Worm (Caenorhabditis elegans): ENCODE results near the gene C32B5.7.
A peak's percentile ranks its signal among the peaks of the same experiment; 100 is the strongest.

Gene C32B5.7

DNA sequence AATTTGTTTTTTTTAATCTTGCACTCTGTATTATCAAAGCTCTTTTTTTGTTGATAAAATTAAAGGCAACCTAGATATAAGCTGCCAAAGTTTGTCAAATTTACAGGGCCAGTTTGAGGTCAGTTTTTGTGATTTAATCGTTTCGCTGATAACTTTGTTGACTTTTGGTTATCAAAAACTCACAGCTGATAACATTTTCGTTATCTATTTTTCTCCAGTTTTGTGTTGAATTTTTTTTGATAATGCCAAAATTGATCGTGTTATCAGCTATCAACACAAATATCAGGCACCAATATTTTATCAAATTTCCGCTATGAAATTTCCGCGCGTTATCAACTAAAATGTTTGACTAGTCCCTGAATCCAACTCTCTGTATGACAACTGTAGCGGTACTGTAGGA lies 45.1 kb upstream of the C32B5.7 start:
- TF ChIP-seq nhr-90 (tag; optimal IDR thresholded peaks at IDR 0.05; ENCODE audit: poor library complexity) = peak; percentile 31
- TF ChIP-seq zip-4 (GFP tag; optimal IDR thresholded peaks at IDR 0.05) = no peak
- TF ChIP-seq nhr-20 (tag; optimal IDR thresholded peaks at IDR 0.05) = peak; percentile 42
- peak; percentile 100 for TF ChIP-seq pqm-1 (tag; optimal IDR thresholded peaks at IDR 0.05)
- peak; percentile 73 for TF ChIP-seq pax-3 (tag; optimal IDR thresholded peaks at IDR 0.05)
- peak; percentile 27 for TF ChIP-seq lin-14 (GFP tag; optimal IDR thresholded peaks at IDR 0.05)
- TF ChIP-seq lin-35 (GFP tag; optimal IDR thresholded peaks at IDR 0.05) = peak in 1 of 2 experiments; percentile 48
- peak; percentile 100 for TF ChIP-seq elt-2 (tag; optimal IDR thresholded peaks at IDR 0.05)
- peak; percentile 91 for TF ChIP-seq tlp-1 (tag; optimal IDR thresholded peaks at IDR 0.05)
- TF ChIP-seq efl-1 (optimal IDR thresholded peaks at IDR 0.05) = no peak
- TF ChIP-seq efl-1 (GFP tag; optimal IDR thresholded peaks at IDR 0.05 in 1 of 2) = peak in 1 of 2 experiments; percentile 83
- no peak for TF ChIP-seq swsn-7 (tag; optimal IDR thresholded peaks at IDR 0.05)
- no peak for TF ChIP-seq hlh-4 (tag; optimal IDR thresholded peaks at IDR 0.05)
- no peak for TF ChIP-seq skn-1 (tag; optimal IDR thresholded peaks at IDR 0.05)
- peak; percentile 93 for TF ChIP-seq jun-1 (tag; optimal IDR thresholded peaks at IDR 0.05)

- TF ChIP-seq dsc-1 (tag; optimal IDR thresholded peaks at IDR 0.05) (peak; percentile 17), ztf-11 (tag; optimal IDR thresholded peaks at IDR 0.05) (no peak)
Measured at ce11 chrII:915780-916179, 44.5 kb upstream of the C32B5.7 start, which contains the start of gene fbxc-29. TSS of gene fbxc-29 (plus strand) at chrII:916080.

DNA sequence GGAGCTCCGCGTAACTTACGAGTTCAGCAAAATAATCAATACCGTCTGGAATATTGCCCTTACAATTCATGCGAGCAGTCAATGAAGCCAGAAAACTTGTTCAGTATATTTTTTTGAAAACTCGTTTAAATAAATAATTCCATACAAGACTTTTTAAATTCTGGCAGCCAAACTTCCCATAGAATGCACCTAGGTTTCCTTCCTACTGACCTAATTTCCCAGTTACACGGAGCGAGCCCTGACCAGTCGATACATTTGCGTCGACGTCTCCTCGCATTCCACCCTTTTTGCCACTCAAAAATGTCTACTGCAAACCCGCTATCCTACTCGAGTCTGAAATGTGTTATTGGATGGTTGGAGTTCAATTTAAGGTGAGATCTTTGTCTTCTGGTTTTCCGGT lies 43.0 kb upstream of the C32B5.7 start, which contains the start of gene fbxc-30:
Gene fbxc-30 (plus strand): TSS at position 301 of the 400 bp plus-strand sequence.
- no peak for TF ChIP-seq pqm-1 (tag; optimal IDR thresholded peaks at IDR 0.05)
- no peak for TF ChIP-seq ceh-8 (GFP tag; optimal IDR thresholded peaks at IDR 0.05)
- TF ChIP-seq fos-1 (tag; optimal IDR thresholded peaks at IDR 0.05) = no peak
- TF ChIP-seq alr-1 (tag; optimal IDR thresholded peaks at IDR 0.05; ENCODE audit: borderline replicate concordance) = no peak
- TF ChIP-seq mep-1 (tag; optimal IDR thresholded peaks at IDR 0.05) = no peak
- no peak for TF ChIP-seq efl-3 (GFP tag; optimal IDR thresholded peaks at IDR 0.05)
- no peak for TF ChIP-seq elt-2 (tag; optimal IDR thresholded peaks at IDR 0.05)
- no peak for TF ChIP-seq nhr-19 (GFP tag; conservative IDR thresholded peaks at IDR 0.05)
- no peak for TF ChIP-seq ceh-90 (tag; optimal IDR thresholded peaks at IDR 0.05)
- TF ChIP-seq Y116A8C.19 (tag; optimal IDR thresholded peaks at IDR 0.05; ENCODE audit: borderline replicate concordance) = no peak
- TF ChIP-seq snpc-4 (tag; optimal IDR thresholded peaks at IDR 0.05) = no peak
- no peak for TF ChIP-seq nhr-85 (tag)
- TF ChIP-seq tlp-1 (tag; optimal IDR thresholded peaks at IDR 0.05) = no peak
- no peak for TF ChIP-seq hlh-4 (tag; optimal IDR thresholded peaks at IDR 0.05)
- TF ChIP-seq lsy-2 (tag; optimal IDR thresholded peaks at IDR 0.05) = no peak
- TF ChIP-seq unc-98 (GFP tag; IDR thresholded peaks at IDR 0.05) = no peak
- no peak for TF ChIP-seq dsc-1 (tag; optimal IDR thresholded peaks at IDR 0.05)
- TF ChIP-seq lin-14 (GFP tag; optimal IDR thresholded peaks at IDR 0.05) = no peak
- no peak for TF ChIP-seq aha-1 (tag; optimal IDR thresholded peaks at IDR 0.05)
- no peak for TF ChIP-seq nhr-47 (tag; optimal IDR thresholded peaks at IDR 0.05)

- no peak for TF ChIP-seq zag-1 (tag; optimal IDR thresholded peaks at IDR 0.05)
- TF ChIP-seq elt-2 (tag; optimal IDR thresholded peaks at IDR 0.05) = peak; percentile 64
- no peak for TF ChIP-seq efl-1 (optimal IDR thresholded peaks at IDR 0.05)
- peak in 1 of 2 experiments; percentile 52 for TF ChIP-seq efl-1 (GFP tag; optimal IDR thresholded peaks at IDR 0.05 in 1 of 2)
- TF ChIP-seq nhr-237 (tag; optimal IDR thresholded peaks at IDR 0.05) = no peak
- no peak for TF ChIP-seq fkh-10 (GFP tag; optimal IDR thresholded peaks at IDR 0.05)
- no peak for TF ChIP-seq irx-1 (tag; optimal IDR thresholded peaks at IDR 0.05)
- TF ChIP-seq isw-1 (GFP tag; IDR thresholded peaks at IDR 0.05) = no peak
- TF ChIP-seq lin-35 (GFP tag; optimal IDR thresholded peaks at IDR 0.05) = no peak
- TF ChIP-seq C34B4.2 (tag; optimal IDR thresholded peaks at IDR 0.05) = no peak
- TF ChIP-seq nhr-12 (tag; optimal IDR thresholded peaks at IDR 0.05) = no peak
- TF ChIP-seq mdl-1 (tag; optimal IDR thresholded peaks at IDR 0.05) = no peak
- no peak for TF ChIP-seq tlp-1 (tag; optimal IDR thresholded peaks at IDR 0.05)
- no peak for TF ChIP-seq snu-23 (GFP tag; optimal IDR thresholded peaks at IDR 0.05)
- no peak for TF ChIP-seq ets-5 (GFP tag; IDR thresholded peaks at IDR 0.05)
- TF ChIP-seq lin-14 (GFP tag; optimal IDR thresholded peaks at IDR 0.05) = no peak
- TF ChIP-seq lin-39 (tag; optimal IDR thresholded peaks at IDR 0.05) = no peak
Measured at ce11 chrII:920326-920725, 40.0 kb upstream of the C32B5.7 start.
